Fruit fly (Drosophila melanogaster) whole organism, prepupa: ENCODE results near the gene RecQ5.

Source experiments
- Blimp-1 ChIP-seq: fragments of 200-800 bp; sonication (Bioruptor generic); optimal IDR thresholded peaks from 3 replicates; lab custom pipeline; 2017; ENCODE audit warnings: missing biosample characterization, missing genetic modification characterization, mild to moderate bottlenecking, moderate library complexity, missing genetic modification reagents
- CG11294 ChIP-seq: fragments of 200-800 bp; sonication (Bioruptor generic); IDR thresholded peaks from 2 replicates; pipeline ENCODE4 v1.3.6; 2022; ENCODE audit warnings: missing biosample characterization, missing genetic modification characterization
- CG3032 ChIP-seq: fragments of 200-800 bp; optimal IDR thresholded peaks from 2 replicates; lab custom pipeline; 2019; ENCODE audit warnings: missing biosample characterization, mild to moderate bottlenecking, missing genetic modification characterization, moderate library complexity
- CG31627 ChIP-seq: fragments of 200-800 bp; sonication (Bioruptor generic); optimal IDR thresholded peaks from 3 replicates; lab custom pipeline; 2016; ENCODE audit warnings: missing biosample characterization, missing genetic modification characterization
- CG32006 ChIP-seq: fragments of 200-800 bp; sonication (Bioruptor generic); optimal IDR thresholded peaks from 3 replicates; lab custom pipeline; 2017; ENCODE audit warnings: missing biosample characterization, mild to moderate bottlenecking, missing genetic modification characterization
- CG3919 ChIP-seq: fragments of 200-800 bp; sonication (Bioruptor generic); optimal IDR thresholded peaks from 3 replicates; lab custom pipeline; 2016; ENCODE audit warnings: missing biosample characterization, missing genetic modification characterization
- CG4318 ChIP-seq: fragments of 200-800 bp; sonication (Bioruptor generic); optimal IDR thresholded peaks from 3 replicates; lab custom pipeline; 2017; ENCODE audit warnings: missing biosample characterization, mild to moderate bottlenecking, missing genetic modification characterization
- CG6163 ChIP-seq: fragments of 200-800 bp; sonication (Bioruptor generic); IDR thresholded peaks from 3 replicates; pipeline ENCODE4 v1.3.6; 2022; ENCODE audit warnings: missing biosample characterization, missing genetic modification characterization
- CG6808 ChIP-seq: fragments of 200-800 bp; sonication (Bioruptor generic); optimal IDR thresholded peaks from 3 replicates; lab custom pipeline; 2017; ENCODE audit warnings: missing biosample characterization, missing genetic modification characterization, mild to moderate bottlenecking, moderate library complexity, missing genetic modification reagents
- CG8119 ChIP-seq: fragments of 200-800 bp; sonication (Bioruptor generic); IDR thresholded peaks from 3 replicates; pipeline ENCODE4 v1.3.6; 2022; ENCODE audit warnings: missing biosample characterization, missing genetic modification characterization
- CG8319 ChIP-seq: fragments of 200-800 bp; sonication (Bioruptor generic); optimal IDR thresholded peaks from 3 replicates; lab custom pipeline; 2016; ENCODE audit warnings: missing biosample characterization, missing genetic modification characterization
- Eip75B ChIP-seq: fragments of 200-800 bp; sonication (Bioruptor generic); optimal IDR thresholded peaks from 3 replicates; lab custom pipeline; 2016; ENCODE audit warnings: missing biosample characterization, missing genetic modification characterization
- Eip93F ChIP-seq: fragments of 200-800 bp; sonication (Bioruptor generic); optimal IDR thresholded peaks from 2 replicates; lab custom pipeline; 2016; ENCODE audit warnings: missing biosample characterization, mild to moderate bottlenecking, missing genetic modification characterization
- Ets21C ChIP-seq: fragments of 200-800 bp; sonication (Bioruptor generic); optimal IDR thresholded peaks from 3 replicates; lab custom pipeline; 2016; ENCODE audit warnings: missing biosample characterization, missing genetic modification characterization
- Ets96B ChIP-seq: fragments of 200-800 bp; optimal IDR thresholded peaks from 2 replicates; lab custom pipeline; 2019; ENCODE audit warnings: missing biosample characterization, mild to moderate bottlenecking, missing genetic modification characterization, moderate library complexity
- Gug ChIP-seq: fragments of 200-800 bp; sonication (Bioruptor generic); IDR thresholded peaks from 2 replicates; pipeline ENCODE4 v1.3.6; 2022; ENCODE audit warnings: missing biosample characterization, missing genetic modification characterization
- Hr4 ChIP-seq: fragments of 200-800 bp; sonication (Bioruptor generic); optimal IDR thresholded peaks from 3 replicates; lab custom pipeline; 2016; ENCODE audit warnings: missing biosample characterization, missing genetic modification characterization
- Lpt ChIP-seq: fragments of 200-800 bp; sonication (Bioruptor generic); optimal IDR thresholded peaks from 3 replicates; lab custom pipeline; 2016; ENCODE audit warnings: missing biosample characterization, missing genetic modification characterization
- Met ChIP-seq: fragments of 200-800 bp; sonication (Bioruptor generic); optimal IDR thresholded peaks from 3 replicates; lab custom pipeline; 2016; ENCODE audit warnings: missing biosample characterization, missing genetic modification characterization
- Sox14 ChIP-seq: fragments of 200-800 bp; sonication (Bioruptor generic); optimal IDR thresholded peaks from 3 replicates; lab custom pipeline; 2016; ENCODE audit warnings: missing biosample characterization, missing genetic modification characterization
- Sox15 ChIP-seq: fragments of 200-800 bp; sonication (Bioruptor generic); optimal IDR thresholded peaks from 3 replicates; lab custom pipeline; 2016; ENCODE audit warnings: missing biosample characterization, missing genetic modification characterization
- achi ChIP-seq: fragments of 200-800 bp; sonication (Bioruptor generic); optimal IDR thresholded peaks from 3 replicates; lab custom pipeline; 2016; ENCODE audit warnings: missing biosample characterization, missing genetic modification characterization
- acj6 ChIP-seq: fragments of 200-800 bp; sonication (Bioruptor generic); optimal IDR thresholded peaks from 3 replicates; lab custom pipeline; 2016; ENCODE audit warnings: missing biosample characterization, missing genetic modification characterization
- cyc ChIP-seq: fragments of 200-800 bp; sonication (Bioruptor generic); optimal IDR thresholded peaks from 3 replicates; lab custom pipeline; 2016; ENCODE audit warnings: missing biosample characterization, missing genetic modification characterization
- dac ChIP-seq: fragments of 200-800 bp; sonication (Bioruptor generic); optimal IDR thresholded peaks from 2 replicates; lab custom pipeline; 2017; ENCODE audit warnings: missing biosample characterization, mild to moderate bottlenecking, missing genetic modification characterization
- fd59A ChIP-seq: fragments of 200-800 bp; sonication (Bioruptor generic); optimal IDR thresholded peaks from 2 replicates; lab custom pipeline; 2017; ENCODE audit warnings: missing biosample characterization, mild to moderate bottlenecking, missing genetic modification characterization, missing genetic modification reagents
- fd85E ChIP-seq: fragments of 200-800 bp; sonication (Bioruptor generic); optimal IDR thresholded peaks from 3 replicates; lab custom pipeline; 2016; ENCODE audit warnings: missing biosample characterization, missing genetic modification characterization
- fkh ChIP-seq: fragments of 200-800 bp; sonication (Bioruptor generic); optimal IDR thresholded peaks from 3 replicates; lab custom pipeline; 2017; ENCODE audit warnings: missing biosample characterization, mild to moderate bottlenecking, missing genetic modification characterization, moderate library complexity
- lz ChIP-seq: fragments of 200-800 bp; sonication (Bioruptor generic); optimal IDR thresholded peaks from 3 replicates; lab custom pipeline; 2016; ENCODE audit warnings: missing biosample characterization, missing genetic modification characterization
- net ChIP-seq: fragments of 200-800 bp; sonication (Bioruptor generic); optimal IDR thresholded peaks from 3 replicates; lab custom pipeline; 2016; ENCODE audit warnings: missing biosample characterization, missing genetic modification characterization
- pdm3 ChIP-seq: fragments of 200-800 bp; sonication (Bioruptor generic); optimal IDR thresholded peaks from 3 replicates; lab custom pipeline; 2016; ENCODE audit warnings: missing biosample characterization, missing genetic modification characterization
- salr ChIP-seq, 2 experiments: fragments of 200-800 bp; sonication (Bioruptor generic); optimal IDR thresholded peaks; 3 replicates each; lab custom pipeline; 2016 to 2018; ENCODE audit warnings: missing biosample characterization in 2 of 2, missing genetic modification characterization in 2 of 2, mild to moderate bottlenecking in 1 of 2
- svp ChIP-seq: fragments of 200-800 bp; sonication (Bioruptor generic); peaks from one replicate; lab custom pipeline; 2016; ENCODE audit warnings: missing biosample characterization, missing genetic modification characterization
- vri ChIP-seq: fragments of 200-800 bp; sonication (Bioruptor generic); optimal IDR thresholded peaks from 3 replicates; lab custom pipeline; 2016; ENCODE audit warnings: missing biosample characterization, mild to moderate bottlenecking, missing genetic modification characterization

The RecQ5 gene

dm6 chr3L:14661567-14662258 lies 29.8 kb upstream of the RecQ5 start (continued):
- no peak for TF ChIP-seq CG8319
- TF ChIP-seq dac (GFP tag; lab: Kevin White, UChicago), result no peak
- no peak for TF ChIP-seq CG8119 (GFP tag; lab: Robert Waterston, UW)
- no peak for TF ChIP-seq CG11294 (GFP tag; lab: Robert Waterston, UW)
- no peak for TF ChIP-seq salr (GFP tag; optimal IDR thresholded peaks at IDR 0.05; lab: Kevin White, UChicago)
- no peak for TF ChIP-seq CG3032 (tag; lab: Kevin White, UChicago)
- TF ChIP-seq achi (GFP tag; lab: Kevin White, UChicago), result peak; percentile 44
- TF ChIP-seq Eip93F (GFP tag; lab: Kevin White, UChicago), result no peak
- peak; percentile 48 for TF ChIP-seq Met (GFP tag; lab: Kevin White, UChicago)
- peak; percentile 50 for TF ChIP-seq lz (GFP tag; lab: Kevin White, UChicago)
- TF ChIP-seq cyc (GFP tag; lab: Kevin White, UChicago), result peak; percentile 3
- TF ChIP-seq CG4318, result no peak
- peak; percentile 29 for TF ChIP-seq Eip75B
- TF ChIP-seq CG6808 (GFP tag; lab: Kevin White, UChicago), result no peak
- TF ChIP-seq Sox15 (GFP tag; lab: Kevin White, UChicago), result no peak
- no peak for TF ChIP-seq Ets96B (tag; lab: Kevin White, UChicago)
- peak; percentile 57; the same call in 2 of the 3 replicates for TF ChIP-seq CG6163
- peak; percentile 21 for TF ChIP-seq CG31627
- peak; percentile 23 for TF ChIP-seq acj6 (GFP tag; lab: Kevin White, UChicago)
- no peak for TF ChIP-seq Gug (GFP tag; lab: Robert Waterston, UW)
- no peak for TF ChIP-seq Lpt (GFP tag; lab: Kevin White, UChicago)
- TF ChIP-seq CG3919, result peak; percentile 37
- no peak for TF ChIP-seq Blimp-1 (GFP tag; lab: Kevin White, UChicago)
- TF ChIP-seq Ets21C (GFP tag; lab: Kevin White, UChicago), result peak; percentile 3
- no peak for TF ChIP-seq net
- TF ChIP-seq fd85E, result no peak
- TF ChIP-seq, all 60 proteins: peak for 29

- TF ChIP-seq fd59A (GFP tag; lab: Kevin White, UChicago) (no peak), Gug (GFP tag; lab: Robert Waterston, UW) (no peak), CG32006 (GFP tag; lab: Kevin White, UChicago) (peak; percentile 31), Hr4 (GFP tag; lab: Kevin White, UChicago) (peak; percentile 34), Blimp-1 (GFP tag; lab: Kevin White, UChicago) (peak; percentile 10), Eip75B (no peak), pdm3 (GFP tag; lab: Kevin White, UChicago) (peak; percentile 13), svp (no peak), Sox14 (no peak)
- TF ChIP-seq, all 60 proteins: peak for 4
Measured at dm6 chr3L:14659954-14660907, 28.4 kb upstream of the RecQ5 start.

- TF ChIP-seq lz (GFP tag; lab: Kevin White, UChicago) (no peak), Blimp-1 (GFP tag; lab: Kevin White, UChicago) (no peak), fkh (GFP tag; lab: Kevin White, UChicago) (peak; percentile 69), vri (GFP tag; lab: Kevin White, UChicago) (no peak)
- TF ChIP-seq, all 60 proteins: peak for 1
Measured at dm6 chr3L:14657485-14658054, 25.7 kb upstream of the RecQ5 start.
